Fruit fly (Drosophila melanogaster) whole organism, embryonic: Measurements from ENCODE around the gene CG15528.

ENCODE experiments used
- ATbp ChIP-seq: fragments of 200-800 bp; sonication (Bioruptor generic); optimal IDR thresholded peaks from 2 replicates; lab custom pipeline; 2017; ENCODE audit warnings: missing biosample characterization, mild to moderate bottlenecking, missing genetic modification characterization, missing genetic modification reagents
- Aef1 ChIP-seq: fragments of 200-800 bp; sonication (Bioruptor generic); IDR thresholded peaks from 3 replicates; pipeline ENCODE4 v1.3.6; 2022; ENCODE audit warnings: missing biosample characterization, missing genetic modification characterization
- Asciz ChIP-seq: fragments of 200-800 bp; sonication (Bioruptor generic); optimal IDR thresholded peaks from 2 replicates; lab custom pipeline; 2017; ENCODE audit warnings: missing biosample characterization, mild to moderate bottlenecking, missing genetic modification characterization, missing genetic modification reagents
- CG10565 ChIP-seq: fragments of 200-800 bp; sonication (Bioruptor generic); optimal IDR thresholded peaks from 3 replicates; lab custom pipeline; 2016; ENCODE audit warnings: missing biosample characterization, mild to moderate bottlenecking, missing genetic modification characterization
- CG11723 ChIP-seq: fragments of 200-800 bp; sonication (Bioruptor generic); optimal IDR thresholded peaks from 2 replicates; lab custom pipeline; 2017; ENCODE audit warnings: missing biosample characterization, mild to moderate bottlenecking, missing genetic modification characterization
- CG15269 ChIP-seq: fragments of 200-800 bp; sonication (Bioruptor generic); optimal IDR thresholded peaks from 2 replicates; lab custom pipeline; 2018; ENCODE audit warnings: missing biosample characterization, mild to moderate bottlenecking, missing genetic modification characterization, moderate library complexity
- CG17328 ChIP-seq: fragments of 200-800 bp; sonication (Bioruptor generic); IDR thresholded peaks from 2 replicates; pipeline ENCODE4 v1.3.6; 2022; ENCODE audit warnings: missing biosample characterization, missing genetic modification characterization
- CG17568 ChIP-seq: fragments of 200-800 bp; sonication (Bioruptor generic); optimal IDR thresholded peaks from 2 replicates; lab custom pipeline; 2018; ENCODE audit warnings: missing biosample characterization, mild to moderate bottlenecking, missing genetic modification characterization, moderate library complexity
- CG2120 ChIP-seq: fragments of 200-800 bp; sonication (Bioruptor generic); optimal IDR thresholded peaks from 3 replicates; lab custom pipeline; 2016; ENCODE audit warnings: missing biosample characterization, missing genetic modification characterization
- CG2129 ChIP-seq: fragments of 200-800 bp; sonication (Bioruptor generic); IDR thresholded peaks from 2 replicates; pipeline ENCODE4 v1.3.6; 2022; ENCODE audit warnings: missing biosample characterization, missing genetic modification characterization; ENCODE audit not compliant: partially characterized antibody
- CG2678 ChIP-seq: fragments of 200-800 bp; sonication (Bioruptor generic); optimal IDR thresholded peaks from 3 replicates; lab custom pipeline; 2019; ENCODE audit warnings: missing biosample characterization, mild to moderate bottlenecking, missing genetic modification characterization, moderate library complexity
- CG30431 ChIP-seq: fragments of 200-800 bp; sonication (Bioruptor generic); optimal IDR thresholded peaks from 2 replicates; lab custom pipeline; 2017; ENCODE audit warnings: missing biosample characterization, missing genetic modification characterization
- CG34422 ChIP-seq: fragments of 200-800 bp; sonication (Bioruptor generic); IDR thresholded peaks from 3 replicates; pipeline ENCODE4 v1.3.6; 2022; ENCODE audit warnings: missing biosample characterization, missing genetic modification characterization
- CG3726 ChIP-seq: fragments of 200-800 bp; sonication (Bioruptor generic); IDR thresholded peaks from 3 replicates; pipeline ENCODE4, ENCODE4 v1.3.6; 2022; ENCODE audit warnings: missing biosample characterization, missing genetic modification characterization
- CG4282 ChIP-seq: fragments of 200-800 bp; sonication (Bioruptor generic); optimal IDR thresholded peaks from 2 replicates; lab custom pipeline; 2016; ENCODE audit warnings: missing biosample characterization, missing genetic modification characterization
- CG4360 ChIP-seq: fragments of 200-800 bp; sonication (Bioruptor generic); IDR thresholded peaks from 2 replicates; pipeline ENCODE4 v1.3.6; 2022; ENCODE audit warnings: missing biosample characterization, missing genetic modification characterization
- CG4707 ChIP-seq: fragments of 200-800 bp; sonication (Bioruptor generic); optimal IDR thresholded peaks from 2 replicates; lab custom pipeline; 2018; ENCODE audit warnings: missing biosample characterization, mild to moderate bottlenecking, missing genetic modification characterization, moderate library complexity
- CG4820 ChIP-seq: fragments of 200-800 bp; sonication (Bioruptor generic); optimal IDR thresholded peaks from 3 replicates; lab custom pipeline; 2016; ENCODE audit warnings: missing biosample characterization, missing genetic modification characterization
- CG5245 ChIP-seq: fragments of 200-800 bp; sonication (Bioruptor generic); optimal IDR thresholded peaks from 3 replicates; lab custom pipeline; 2016; ENCODE audit warnings: missing biosample characterization, missing genetic modification characterization
- Dip2 ChIP-seq: fragments of 200-800 bp; sonication (Bioruptor generic); IDR thresholded peaks from 2 replicates; pipeline ENCODE4 v1.3.6; 2022; ENCODE audit warnings: missing biosample characterization, missing genetic modification characterization
- Dll ChIP-seq: fragments of 200-800 bp; sonication (Bioruptor generic); IDR thresholded peaks from 4 replicates; pipeline ENCODE4 v1.3.6; 2022; ENCODE audit warnings: missing biosample characterization, missing genetic modification characterization; ENCODE audit not compliant: partially characterized antibody
- E2f2 ChIP-seq: fragments of 200-800 bp; sonication (Bioruptor generic); IDR thresholded peaks from 2 replicates; pipeline ENCODE4 v1.3.6; 2022; ENCODE audit warnings: missing biosample characterization, missing genetic modification characterization
- Hey ChIP-seq: fragments of 200-800 bp; sonication (Bioruptor generic); optimal IDR thresholded peaks from 3 replicates; lab custom pipeline; 2018; ENCODE audit warnings: missing biosample characterization, mild to moderate bottlenecking, missing genetic modification characterization
- Hmx ChIP-seq: fragments of 200-800 bp; sonication (Bioruptor generic); optimal IDR thresholded peaks from 2 replicates; lab custom pipeline; 2016; ENCODE audit warnings: missing biosample characterization, missing genetic modification characterization
- MBD-R2 ChIP-seq: fragments of 200-800 bp; sonication (Bioruptor generic); IDR thresholded peaks from 2 replicates; pipeline ENCODE4 v1.3.6; 2022; ENCODE audit warnings: missing biosample characterization, missing genetic modification characterization
- Myb ChIP-seq: fragments of 200-800 bp; sonication (Bioruptor generic); optimal IDR thresholded peaks from 2 replicates; lab custom pipeline; 2016; ENCODE audit warnings: missing biosample characterization, missing genetic modification characterization
- NfI ChIP-seq: fragments of 200-800 bp; sonication (Bioruptor generic); optimal IDR thresholded peaks from 3 replicates; lab custom pipeline; 2018; ENCODE audit warnings: missing biosample characterization, mild to moderate bottlenecking, missing genetic modification characterization, moderate library complexity
- Poxn ChIP-seq: fragments of 200-800 bp; sonication (Bioruptor generic); IDR thresholded peaks from 2 replicates; pipeline ENCODE4 v1.3.6; 2022; ENCODE audit warnings: missing biosample characterization, missing genetic modification characterization
- Stat92E ChIP-seq, 3 experiments: fragments of >200 bp in 2 of 3; fragments of 200-800 bp in 1 of 3; sonication (Bioruptor generic) in 1 of 3; optimal IDR thresholded peaks; 2 replicates each; lab custom pipeline; 2017 to 2019; ENCODE audit warnings: missing biosample characterization in 3 of 3, missing genetic modification characterization in 3 of 3, mild to moderate bottlenecking in 1 of 3, moderate library complexity in 1 of 3
- Trl ChIP-seq, 3 experiments: fragments of >200 bp in 2 of 3; fragments of 200-800 bp in 1 of 3; sonication (Bioruptor generic) in 1 of 3; optimal IDR thresholded peaks; 2 replicates in 1 of 3; 3 replicates in 2 of 3; lab custom pipeline; 2016 to 2017; ENCODE audit warnings: missing biosample characterization in 1 of 3, missing genetic modification characterization in 1 of 3
- Xbp1 ChIP-seq: fragments of 200-800 bp; sonication (Bioruptor generic); optimal IDR thresholded peaks from 3 replicates; lab custom pipeline; 2016; ENCODE audit warnings: missing biosample characterization, mild to moderate bottlenecking, missing genetic modification characterization
- Xrp1 ChIP-seq: fragments of 200-800 bp; sonication (Bioruptor generic); IDR thresholded peaks from 2 replicates; pipeline ENCODE4 v1.3.6; 2022; ENCODE audit warnings: missing biosample characterization, missing genetic modification characterization
- al ChIP-seq: fragments of 200-800 bp; sonication (Bioruptor generic); IDR thresholded peaks from 2 replicates; pipeline ENCODE4 v1.3.6; 2022; ENCODE audit warnings: missing biosample characterization, missing genetic modification characterization
- ap ChIP-seq: fragments of 200-800 bp; sonication (Bioruptor generic); IDR thresholded peaks from 2 replicates; pipeline ENCODE4 v1.3.6; 2022; ENCODE audit warnings: missing biosample characterization, missing genetic modification characterization
- chinmo ChIP-seq: fragments of 200-800 bp; sonication (Bioruptor generic); IDR thresholded peaks from 4 replicates; pipeline ENCODE4 v1.3.6; 2022; ENCODE audit warnings: missing biosample characterization, missing genetic modification characterization; ENCODE audit not compliant: partially characterized antibody
- ems ChIP-seq: fragments of 200-800 bp; sonication (Bioruptor generic); optimal IDR thresholded peaks from 3 replicates; lab custom pipeline; 2016; ENCODE audit warnings: missing biosample characterization, missing genetic modification characterization
- fru ChIP-seq: fragments of >200 bp; optimal IDR thresholded peaks from 2 replicates; lab custom pipeline; 2017
- ftz-f1 ChIP-seq: fragments of 200-800 bp; sonication (Bioruptor generic); optimal IDR thresholded peaks from 2 replicates; lab custom pipeline; 2016; ENCODE audit warnings: missing biosample characterization, missing genetic modification characterization
- hbn ChIP-seq: fragments of 200-800 bp; sonication (Bioruptor generic); IDR thresholded peaks from 2 replicates; pipeline ENCODE4 v1.3.6; 2022; ENCODE audit warnings: missing biosample characterization, missing genetic modification characterization; ENCODE audit not compliant: partially characterized antibody
- knrl ChIP-seq: fragments of 200-800 bp; sonication (Bioruptor generic); IDR thresholded peaks from 3 replicates; pipeline ENCODE4 v1.3.6; 2022; ENCODE audit warnings: missing biosample characterization, missing genetic modification characterization; ENCODE audit not compliant: partially characterized antibody
- lab ChIP-seq: fragments of 200-800 bp; sonication (Bioruptor generic); optimal IDR thresholded peaks from 3 replicates; lab custom pipeline; 2017; ENCODE audit warnings: missing biosample characterization, missing genetic modification characterization, mild to moderate bottlenecking, moderate library complexity, missing genetic modification reagents
- nom ChIP-seq: fragments of 200-800 bp; sonication (Bioruptor generic); optimal IDR thresholded peaks from 2 replicates; lab custom pipeline; 2017; ENCODE audit warnings: missing biosample characterization, missing genetic modification characterization, mild to moderate bottlenecking, moderate library complexity, missing genetic modification reagents
- org-1 ChIP-seq: fragments of 200-800 bp; sonication (Bioruptor generic); optimal IDR thresholded peaks from 2 replicates; lab custom pipeline; 2017; ENCODE audit warnings: missing biosample characterization, missing genetic modification characterization
- pfk ChIP-seq: fragments of 200-800 bp; sonication (Bioruptor generic); optimal IDR thresholded peaks from 2 replicates; lab custom pipeline; 2018; ENCODE audit warnings: missing biosample characterization, mild to moderate bottlenecking, missing genetic modification characterization, moderate library complexity
- pzg ChIP-seq: fragments of 200-800 bp; sonication (Bioruptor generic); optimal IDR thresholded peaks from 3 replicates; lab custom pipeline; 2018; ENCODE audit warnings: missing biosample characterization, mild to moderate bottlenecking, missing genetic modification characterization, moderate library complexity
- rib ChIP-seq: fragments of 200-800 bp; sonication (Bioruptor generic); IDR thresholded peaks from 2 replicates; pipeline ENCODE4 v1.3.6; 2022; ENCODE audit warnings: missing biosample characterization, missing genetic modification characterization
- sens-2 ChIP-seq: fragments of 200-800 bp; sonication (Bioruptor generic); IDR thresholded peaks from 2 replicates; pipeline ENCODE4 v1.3.6; 2022; ENCODE audit warnings: missing biosample characterization, missing genetic modification characterization
- slbo ChIP-seq: fragments of 200-800 bp; sonication (Bioruptor generic); IDR thresholded peaks from 2 replicates; pipeline ENCODE4 v1.3.6; 2022; ENCODE audit warnings: missing biosample characterization, missing genetic modification characterization
- slp2 ChIP-seq: fragments of 200-800 bp; sonication (Bioruptor generic); optimal IDR thresholded peaks from 2 replicates; lab custom pipeline; 2016; ENCODE audit warnings: missing biosample characterization, missing genetic modification characterization

The CG15528 gene

DNA sequence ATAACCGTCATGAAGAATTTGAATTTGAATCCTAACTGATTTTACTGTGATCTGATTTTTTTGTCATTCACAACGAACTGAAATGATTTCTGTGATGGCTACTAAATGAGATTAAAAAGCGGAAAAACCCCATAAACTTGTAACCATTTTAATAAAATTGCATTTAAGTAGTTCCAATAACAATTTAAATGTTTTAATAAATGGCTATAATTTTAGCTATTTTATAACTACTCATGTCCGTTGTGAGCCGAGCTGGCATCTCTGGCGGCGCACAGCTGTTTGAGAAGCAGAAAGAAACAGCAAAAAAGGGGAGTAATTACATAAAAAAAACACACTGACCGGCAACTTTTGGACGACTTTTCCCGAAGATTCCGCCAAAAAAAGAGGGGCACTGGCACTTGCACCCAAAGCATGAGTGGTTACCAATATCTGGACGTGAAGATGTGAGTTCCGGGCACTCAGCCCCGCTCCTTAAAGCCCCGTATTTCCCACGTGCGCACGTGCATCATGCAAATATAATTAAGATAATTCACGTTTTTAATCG lies 4.8 kb upstream of the CG15528 start, which contains the start of the genes CG7950 and Rpp14a (continued):
- TF ChIP-seq knrl: no peak
- TF ChIP-seq Dip2 (GFP tag; lab: Robert Waterston, UW): no peak
- no peak for TF ChIP-seq ftz-f1 (GFP tag; lab: Kevin White, UChicago)
- 0 out of 3 replicates have a peak, but pooled peaks have one; percentile 12 for TF ChIP-seq CG3726 (GFP tag; lab: Robert Waterston, UW)
- peak; percentile 35 for TF ChIP-seq org-1 (GFP tag; lab: Kevin White, UChicago)
- no peak for TF ChIP-seq Stat92E (GFP tag; optimal IDR thresholded peaks at IDR 0.05; lab: Kevin White, UChicago)
- peak; percentile 58 for TF ChIP-seq pzg (GFP tag; lab: Kevin White, UChicago)
- peak; percentile 48; the same call in 2 of the 4 replicates for TF ChIP-seq Dll (GFP tag; lab: Robert Waterston, UW)
- no peak for TF ChIP-seq fru (lab: Kevin White, UChicago)
- peak; percentile 5 for TF ChIP-seq CG4707 (GFP tag; lab: Kevin White, UChicago)
- TF ChIP-seq Xbp1 (GFP tag; lab: Kevin White, UChicago): peak; percentile 88
- TF ChIP-seq ems: peak; percentile 85
- peak; percentile 83 for TF ChIP-seq CG15269 (tag; lab: Kevin White, UChicago)
- TF ChIP-seq al: peak; percentile 75; the same call in 1 of the 2 replicates
- TF ChIP-seq rib (GFP tag; lab: Robert Waterston, UW): peak; percentile 32; the same call in 1 of the 2 replicates
- peak; percentile 75 for TF ChIP-seq nom (GFP tag; lab: Kevin White, UChicago)
- TF ChIP-seq slp2 (GFP tag; lab: Kevin White, UChicago): peak; percentile 58
- peak; percentile 75 for TF ChIP-seq CG2678 (tag; lab: Kevin White, UChicago)
- TF ChIP-seq CG2129: no peak
- TF ChIP-seq CG4282: peak; percentile 65
- TF ChIP-seq CG34422: peak; percentile 85; the same call in 2 of the 3 replicates
- peak; percentile 59; the same call in 1 of the 2 replicates for TF ChIP-seq Poxn (GFP tag; lab: Robert Waterston, UW)
- TF ChIP-seq Hey: no peak
- no peak for TF ChIP-seq CG4820 (GFP tag; lab: Kevin White, UChicago)
- TF ChIP-seq Xrp1 (GFP tag; lab: Robert Waterston, UW): peak; percentile 86
- TF ChIP-seq hbn (GFP tag; lab: Robert Waterston, UW): no peak
- TF ChIP-seq sens-2 (GFP tag; lab: Robert Waterston, UW): peak; percentile 72
- TF ChIP-seq ATbp (GFP tag; lab: Kevin White, UChicago): peak; percentile 35
- peak; percentile 21 for TF ChIP-seq CG30431 (GFP tag; lab: Kevin White, UChicago)
- peak; percentile 84 for TF ChIP-seq lab (GFP tag; lab: Kevin White, UChicago)
- TF ChIP-seq chinmo: no peak
- TF ChIP-seq ap (GFP tag; lab: Robert Waterston, UW): peak; percentile 73
- peak; percentile 91 for TF ChIP-seq slbo (GFP tag; lab: Robert Waterston, UW)
- TF ChIP-seq Asciz (GFP tag; lab: Kevin White, UChicago): peak; percentile 28
- TF ChIP-seq E2f2 (GFP tag; lab: Robert Waterston, UW): peak; percentile 62
- no peak for TF ChIP-seq CG17568
- TF ChIP-seq Trl (optimal IDR thresholded peaks at IDR 0.05; lab: Kevin White, UChicago): no peak
- peak; percentile 84 for TF ChIP-seq Trl (GFP tag; optimal IDR thresholded peaks at IDR 0.05; lab: Kevin White, UChicago)
- TF ChIP-seq CG2120 (GFP tag; lab: Kevin White, UChicago): peak; percentile 94
- TF ChIP-seq CG10565 (GFP tag; lab: Kevin White, UChicago): no peak
- TF ChIP-seq NfI: peak; percentile 79
- peak; percentile 46 for TF ChIP-seq CG11723 (GFP tag; lab: Kevin White, UChicago)
- TF ChIP-seq Myb: peak; percentile 96
- TF ChIP-seq CG5245: peak; percentile 47
- TF ChIP-seq MBD-R2 (GFP tag; lab: Robert Waterston, UW): peak; percentile 80
- TF ChIP-seq Aef1 (GFP tag; lab: Robert Waterston, UW): peak; percentile 82
- no peak for TF ChIP-seq CG4360 (GFP tag; lab: Robert Waterston, UW)
- no peak for TF ChIP-seq pfk (GFP tag; lab: Kevin White, UChicago)
- peak; percentile 67 for TF ChIP-seq Hmx (GFP tag; lab: Kevin White, UChicago)
- peak; percentile 78 for TF ChIP-seq CG17328 (GFP tag; lab: Robert Waterston, UW)
